Worm (Caenorhabditis elegans): ENCODE measurements around the gene R02C2.7.

Gene R02C2.7

DNA sequence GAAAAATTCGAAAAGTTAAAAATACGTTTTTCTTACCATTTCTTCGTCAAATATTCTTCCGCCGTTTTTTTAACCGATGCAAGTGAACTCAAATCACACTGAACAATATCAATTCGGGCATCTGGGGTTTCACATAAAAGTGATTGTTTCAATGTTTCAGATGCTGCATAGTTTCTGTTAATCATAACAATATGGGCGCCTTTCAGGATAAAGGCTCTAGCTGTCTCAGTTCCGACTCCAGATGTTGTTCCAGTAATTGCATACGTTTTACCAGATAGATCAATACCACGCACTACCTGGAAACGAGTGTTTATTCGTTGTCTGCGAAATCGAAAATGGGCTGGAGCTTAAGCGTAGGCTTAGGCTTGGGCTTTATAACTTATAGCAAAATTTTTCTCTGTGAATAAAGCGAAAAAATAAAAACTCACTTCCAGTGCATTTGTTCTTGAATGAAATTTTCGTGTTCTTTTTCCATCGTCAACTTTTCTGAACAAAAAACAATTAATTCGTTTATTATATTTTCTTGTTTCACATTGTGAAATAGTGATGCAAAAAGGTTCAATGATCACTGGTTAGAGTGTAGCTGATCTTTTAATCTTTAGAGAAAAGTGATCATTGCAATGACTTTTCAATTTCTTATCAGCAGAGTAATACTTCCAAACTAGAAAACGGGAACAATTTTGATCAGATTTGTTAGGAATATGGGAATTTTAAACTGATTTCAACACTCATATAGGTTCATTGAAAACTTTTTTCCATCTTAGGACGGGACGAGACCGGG, 30.8 kb downstream of the R02C2.7 start:
- no peak for TF ChIP-seq fax-1 (tag; optimal IDR thresholded peaks at IDR 0.05)
- TF ChIP-seq nhr-232 (tag; optimal IDR thresholded peaks at IDR 0.05) = no peak
- no peak for TF ChIP-seq eyg-1 (tag; optimal IDR thresholded peaks at IDR 0.05)
- TF ChIP-seq C08G9.2 (tag; optimal IDR thresholded peaks at IDR 0.05) = no peak
- no peak for TF ChIP-seq syd-9 (tag; optimal IDR thresholded peaks at IDR 0.05)
- no peak for TF ChIP-seq F13H6.1 (tag; optimal IDR thresholded peaks at IDR 0.05)
- no peak for TF ChIP-seq pros-1 (tag; optimal IDR thresholded peaks at IDR 0.05)
- TF ChIP-seq lin-11 (tag; optimal IDR thresholded peaks at IDR 0.05) = no peak
- TF ChIP-seq fkh-10 (GFP tag; optimal IDR thresholded peaks at IDR 0.05) = no peak
- TF ChIP-seq ceh-24 (tag; optimal IDR thresholded peaks at IDR 0.05) = no peak
- TF ChIP-seq mec-3 (tag; optimal IDR thresholded peaks at IDR 0.05; ENCODE audit: borderline replicate concordance) = no peak
- TF ChIP-seq K09A11.1 (tag; optimal IDR thresholded peaks at IDR 0.05; ENCODE audit: insufficient read depth) = no peak
- TF ChIP-seq ahr-1 (tag; optimal IDR thresholded peaks at IDR 0.05) = no peak
- TF ChIP-seq T23F11.4 (GFP tag; optimal IDR thresholded peaks at IDR 0.05) = no peak
- TF ChIP-seq gmeb-2 (tag; optimal IDR thresholded peaks at IDR 0.05) = no peak
- no peak for TF ChIP-seq ceh-34 (tag; optimal IDR thresholded peaks at IDR 0.05)

DNA sequence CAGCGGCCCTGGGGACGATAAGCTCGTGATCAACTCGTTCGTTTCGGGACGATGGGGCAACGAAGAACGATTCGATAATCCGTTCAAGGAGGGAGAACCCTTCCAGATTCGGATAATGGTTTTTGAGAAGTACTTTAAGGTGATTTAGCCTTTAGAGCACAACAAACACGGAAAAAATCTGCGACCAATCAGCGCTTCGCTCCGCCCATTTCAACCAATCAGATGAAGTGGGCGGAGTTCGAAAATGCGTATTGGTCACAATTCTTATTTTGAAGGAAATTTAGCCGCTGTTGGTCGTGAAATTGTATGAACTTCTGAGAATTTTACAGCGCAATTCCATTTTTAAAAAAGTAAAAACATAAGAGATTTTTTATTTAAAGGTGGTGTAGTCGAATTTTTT, 35.6 kb downstream of the R02C2.7 start:
- TF ChIP-seq ceh-2 (tag; optimal IDR thresholded peaks at IDR 0.05) (no peak), nfya-1 (tag; optimal IDR thresholded peaks at IDR 0.05) (peak; percentile 86), ref-2 (tag; optimal IDR thresholded peaks at IDR 0.05) (no peak)

DNA sequence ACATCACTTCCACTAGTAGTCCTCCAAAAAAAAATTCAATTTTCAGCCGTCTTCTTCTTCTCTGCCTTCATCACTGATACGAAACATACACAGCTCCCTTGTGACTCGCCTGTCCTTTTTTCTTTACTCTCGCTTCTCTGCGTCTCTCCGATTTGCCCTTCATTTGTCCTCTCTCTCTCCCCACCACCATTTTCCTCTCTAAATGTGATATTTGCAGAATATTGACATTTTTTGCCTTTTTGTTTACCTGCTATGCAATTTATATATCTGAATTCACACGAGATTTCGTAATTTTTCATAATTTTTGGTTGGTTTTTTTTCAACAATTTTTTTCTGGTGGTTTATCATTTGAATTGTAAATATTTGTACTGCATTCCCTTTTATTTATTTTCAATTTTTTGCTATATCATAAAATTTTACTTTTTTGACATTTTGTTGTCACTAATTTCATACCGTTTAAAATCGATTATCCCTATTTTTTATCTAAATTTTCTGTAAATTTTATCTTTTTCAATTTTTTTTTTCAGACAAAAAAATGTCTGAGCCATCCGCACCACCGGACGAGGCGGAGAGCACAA, 38.5 kb downstream of the R02C2.7 start, which contains the start of gene lec-12:
TSS of gene lec-12 (plus strand) at position 528 of the 578 bp plus-strand sequence.
- TF ChIP-seq sdc-2 (tag; optimal IDR thresholded peaks at IDR 0.05) (no peak), lim-6 (tag; optimal IDR thresholded peaks at IDR 0.05) (no peak), che-1 (tag; optimal IDR thresholded peaks at IDR 0.05) (no peak), syd-9 (tag; optimal IDR thresholded peaks at IDR 0.05) (no peak), tbx-2 (tag; optimal IDR thresholded peaks at IDR 0.05) (no peak), lin-11 (tag; optimal IDR thresholded peaks at IDR 0.05) (no peak), dve-1 (tag; optimal IDR thresholded peaks at IDR 0.05) (no peak), unc-86 (tag; optimal IDR thresholded peaks at IDR 0.05) (no peak), pag-3 (tag; optimal IDR thresholded peaks at IDR 0.05; ENCODE audit: borderline replicate concordance) (no peak), ceh-48 (tag; optimal IDR thresholded peaks at IDR 0.05) (no peak), fax-1 (tag; optimal IDR thresholded peaks at IDR 0.05) (no peak), T23F11.4 (GFP tag; optimal IDR thresholded peaks at IDR 0.05) (no peak), nhr-232 (tag; optimal IDR thresholded peaks at IDR 0.05) (no peak), ceh-34 (tag; optimal IDR thresholded peaks at IDR 0.05) (no peak)

DNA sequence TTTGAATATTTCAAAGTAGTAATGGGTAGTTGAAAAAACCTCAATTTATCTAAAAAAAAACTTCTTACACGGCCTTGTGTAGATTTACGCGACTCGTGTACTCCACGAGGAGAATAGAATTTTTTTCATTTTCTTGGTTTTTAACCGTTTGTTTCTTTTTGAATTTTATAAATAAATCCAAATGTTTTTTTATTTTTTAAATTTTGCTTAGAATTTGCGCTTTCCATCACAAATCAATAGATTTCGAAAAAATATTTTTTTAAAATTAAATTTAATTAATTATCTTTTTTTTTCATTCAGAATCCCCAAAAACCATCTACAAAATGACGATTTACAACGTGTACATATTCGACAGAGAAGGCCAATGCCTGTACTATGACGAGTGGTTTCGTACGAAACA, 41.1 kb downstream of the R02C2.7 start, which contains the start of gene trpp-1:
TSS of gene trpp-1 (plus strand) at position 301 of the 400 bp plus-strand sequence.
- TF ChIP-seq sox-4 (tag; optimal IDR thresholded peaks at IDR 0.05) (no peak), ref-2 (tag; optimal IDR thresholded peaks at IDR 0.05) (no peak), ceh-45 (GFP tag; IDR thresholded peaks at IDR 0.05) (no peak), unc-55 (GFP tag; optimal IDR thresholded peaks at IDR 0.05) (no peak), fkh-10 (GFP tag; optimal IDR thresholded peaks at IDR 0.05) (no peak), K09A11.1 (tag; optimal IDR thresholded peaks at IDR 0.05; ENCODE audit: insufficient read depth) (no peak), ets-4 (tag; optimal IDR thresholded peaks at IDR 0.05) (no peak), ceh-9 (tag; optimal IDR thresholded peaks at IDR 0.05) (no peak), pha-4 (tag; optimal IDR thresholded peaks at IDR 0.05) (no peak), C38D4.7 (GFP tag; optimal IDR thresholded peaks at IDR 0.05) (no peak), sox-2 (GFP tag; IDR thresholded peaks at IDR 0.05) (no peak), lim-6 (tag; optimal IDR thresholded peaks at IDR 0.05) (no peak), ama-1 (optimal IDR thresholded peaks at IDR 0.05) (no peak), gmeb-2 (tag; optimal IDR thresholded peaks at IDR 0.05) (no peak)
